Worm (Caenorhabditis elegans): ENCODE data around the gene unc-103.

- no peak for TF ChIP-seq lin-15B (tag; optimal IDR thresholded peaks at IDR 0.05)
- no peak for TF ChIP-seq hlh-11 (tag; optimal IDR thresholded peaks at IDR 0.05)
- no peak for TF ChIP-seq D1046.2 (GFP tag; IDR thresholded peaks at IDR 0.05)
- no peak for TF ChIP-seq aly-2 (tag; optimal IDR thresholded peaks at IDR 0.05)
- TF ChIP-seq lin-39 (tag; optimal IDR thresholded peaks at IDR 0.05): no peak
These were observed 8.0 kb upstream of the unc-103 start for ce11 chrIII:4107227-4107626.

All from whole organism, L4 larva.